Worm (Caenorhabditis elegans): ENCODE measurements around the gene T27F7.12.

Gene T27F7.12

ce11 chrII:4960690-4961089, 29.2 kb upstream of the T27F7.12 start:
- TF ChIP-seq nhr-43 (tag; optimal IDR thresholded peaks at IDR 0.05; ENCODE audit: poor library complexity, severe bottlenecking) (no peak), skn-1 (tag; optimal IDR thresholded peaks at IDR 0.05) (no peak), unc-62 (GFP tag; optimal IDR thresholded peaks at IDR 0.05) (no peak), pqm-1 (tag; optimal IDR thresholded peaks at IDR 0.05) (peak; percentile 60), snpc-4 (tag; optimal IDR thresholded peaks at IDR 0.05) (no peak), sea-2 (GFP tag; optimal IDR thresholded peaks at IDR 0.05) (no peak), zag-1 (tag; optimal IDR thresholded peaks at IDR 0.05) (no peak), elt-2 (tag; optimal IDR thresholded peaks at IDR 0.05) (peak; percentile 95), nhr-76 (tag; optimal IDR thresholded peaks at IDR 0.05) (peak; percentile 65), nhr-67 (tag; optimal IDR thresholded peaks at IDR 0.05) (no peak), egl-27 (tag; optimal IDR thresholded peaks at IDR 0.05) (no peak), nhr-23 (tag; optimal IDR thresholded peaks at IDR 0.05) (peak; percentile 35)

- TF ChIP-seq nhr-11 (tag; optimal IDR thresholded peaks at IDR 0.05) (no peak), nhr-12 (tag; optimal IDR thresholded peaks at IDR 0.05) (no peak), pqm-1 (tag; optimal IDR thresholded peaks at IDR 0.05) (peak; percentile 48), nhr-67 (tag; optimal IDR thresholded peaks at IDR 0.05) (no peak), elt-2 (tag; optimal IDR thresholded peaks at IDR 0.05) (peak; percentile 88)
Measured at ce11 chrII:4966576-4966975, 23.3 kb upstream of the T27F7.12 start.

- TF ChIP-seq elt-1 (tag; optimal IDR thresholded peaks at IDR 0.05) (no peak), zag-1 (tag; optimal IDR thresholded peaks at IDR 0.05) (no peak), unc-39 (tag; optimal IDR thresholded peaks at IDR 0.05) (no peak), pha-4 (tag; optimal IDR thresholded peaks at IDR 0.05) (peak; percentile 6), mdl-1 (tag; optimal IDR thresholded peaks at IDR 0.05) (no peak), aly-2 (tag; optimal IDR thresholded peaks at IDR 0.05) (no peak), nhr-25 (tag; optimal IDR thresholded peaks at IDR 0.05) (no peak), elt-2 (tag; optimal IDR thresholded peaks at IDR 0.05) (peak; percentile 86), nhr-23 (tag; optimal IDR thresholded peaks at IDR 0.05) (no peak), sea-2 (GFP tag; optimal IDR thresholded peaks at IDR 0.05) (no peak)
Measured at ce11 chrII:4967636-4968035, 22.3 kb upstream of the T27F7.12 start.

ce11 chrII:4968863-4969262, 21.0 kb upstream of the T27F7.12 start, which contains the start of gene shc-2:
TSS of gene shc-2 (plus strand) at chrII:4969163.
- TF ChIP-seq jun-1 (tag; optimal IDR thresholded peaks at IDR 0.05) (no peak), ceh-9 (tag; optimal IDR thresholded peaks at IDR 0.05) (no peak), nhr-77 (tag; optimal IDR thresholded peaks at IDR 0.05) (no peak), ztf-11 (tag; optimal IDR thresholded peaks at IDR 0.05) (no peak), eor-1 (tag; optimal IDR thresholded peaks at IDR 0.05) (no peak), lin-15B (tag; optimal IDR thresholded peaks at IDR 0.05) (no peak), tbx-2 (tag; optimal IDR thresholded peaks at IDR 0.05) (no peak), nhr-67 (tag; optimal IDR thresholded peaks at IDR 0.05) (no peak), nhr-237 (tag; optimal IDR thresholded peaks at IDR 0.05) (no peak), nhr-25 (tag; optimal IDR thresholded peaks at IDR 0.05) (no peak), lin-39 (tag; optimal IDR thresholded peaks at IDR 0.05) (no peak), egl-27 (tag; optimal IDR thresholded peaks at IDR 0.05) (no peak), elt-3 (tag; optimal IDR thresholded peaks at IDR 0.05) (no peak), ztf-4 (tag; optimal IDR thresholded peaks at IDR 0.05) (no peak), R02D3.7 (tag; optimal IDR thresholded peaks at IDR 0.05) (no peak), fkh-2 (tag; optimal IDR thresholded peaks at IDR 0.05) (no peak), ceh-28 (tag; optimal IDR thresholded peaks at IDR 0.05) (no peak)

ce11 chrII:4974448-4974951, 15.4 kb upstream of the T27F7.12 start:
- TF ChIP-seq snpc-4 (tag; optimal IDR thresholded peaks at IDR 0.05) (no peak), mml-1 (tag; optimal IDR thresholded peaks at IDR 0.05) (no peak), fkh-2 (tag; optimal IDR thresholded peaks at IDR 0.05) (no peak), ZK546.5 (tag; optimal IDR thresholded peaks at IDR 0.05) (no peak), eor-1 (tag; optimal IDR thresholded peaks at IDR 0.05) (no peak), nhr-28 (tag; optimal IDR thresholded peaks at IDR 0.05) (no peak)
